Worm (Caenorhabditis elegans) whole organism, L4 larva: ENCODE data around the gene msp-36.

Source experiments
- F44E2.7 ChIP-seq: fragments of 200-800 bp; sonication (Bioruptor generic); IDR thresholded peaks from 2 replicates; pipeline ENCODE4 v2.1.2; 2022; ENCODE audit warnings: missing genetic modification characterization, missing compliant biosample characterization
- F49E8.2 ChIP-seq: sonication (generic microtip); optimal IDR thresholded peaks from 2 replicates; lab custom pipeline; 2016; ENCODE audit warnings: missing compliant biosample characterization, mild to moderate bottlenecking, missing genetic modification characterization, borderline replicate concordance
- Y5F2A.4 ChIP-seq: fragments of 200-800 bp; sonication (Bioruptor generic); optimal IDR thresholded peaks from 2 replicates; lab custom pipeline; 2018; ENCODE audit warnings: mild to moderate bottlenecking, missing genetic modification characterization, missing compliant biosample characterization
- ZK546.5 ChIP-seq, 2 experiments: sonication (generic microtip); optimal IDR thresholded peaks; 2 replicates each; lab custom pipeline; 2017; ENCODE audit warnings: missing biosample characterization in 2 of 2, missing genetic modification characterization in 2 of 2
- aha-1 ChIP-seq: fragments of 150-350 bp; peaks from one replicate; lab custom pipeline; 2014; ENCODE audit warnings: missing biosample characterization, missing genetic modification characterization
- arid-1 ChIP-seq: fragments of 200-800 bp; sonication (Bioruptor generic); conservative IDR thresholded peaks from 2 replicates; pipeline ENCODE4 v1.3.6; 2022; ENCODE audit warnings: missing genetic modification reagents, missing genetic modification characterization, missing compliant biosample characterization
- ceh-44 ChIP-seq: fragments of 200-800 bp; sonication (Bioruptor generic); IDR thresholded peaks from 2 replicates; pipeline ENCODE4 v1.3.6; 2022; ENCODE audit warnings: missing genetic modification reagents, missing genetic modification characterization, missing compliant biosample characterization
- ctbp-1 ChIP-seq: fragments of 200-800 bp; sonication (Bioruptor generic); IDR thresholded peaks from 2 replicates; pipeline ENCODE4 v1.3.6; 2022; ENCODE audit warnings: missing genetic modification reagents, missing genetic modification characterization, missing compliant biosample characterization
- daf-12 ChIP-seq: fragments of 150-350 bp; optimal IDR thresholded peaks from 2 replicates; lab custom pipeline; 2014; ENCODE audit warnings: missing biosample characterization, missing genetic modification reagents, missing genetic modification characterization
- daf-16 ChIP-seq, 3 experiments: sonication (generic microtip); optimal IDR thresholded peaks; 2 replicates each; lab custom pipeline; 2016 to 2017; ENCODE audit warnings: missing genetic modification characterization in 3 of 3, missing genetic modification reagents in 3 of 3, mild to moderate bottlenecking in 2 of 3, missing compliant biosample characterization in 2 of 3, missing biosample characterization in 1 of 3, moderate library complexity in 1 of 3
- daf-8 ChIP-seq: fragments of 200-800 bp; sonication (Bioruptor generic); IDR thresholded peaks from 2 replicates; pipeline ENCODE4 v1.3.6; 2022; ENCODE audit warnings: missing genetic modification characterization, missing compliant biosample characterization
- dmd-6 ChIP-seq: fragments of 200-800 bp; sonication (Bioruptor generic); IDR thresholded peaks from 2 replicates; pipeline ENCODE4 v1.3.6; 2022; ENCODE audit warnings: missing genetic modification reagents, missing genetic modification characterization, missing compliant biosample characterization
- duxl-1 ChIP-seq: sonication (generic microtip); optimal IDR thresholded peaks from 2 replicates; lab custom pipeline; 2016; ENCODE audit warnings: mild to moderate bottlenecking, missing genetic modification characterization, moderate library complexity, missing compliant biosample characterization; ENCODE audit not compliant: poor library complexity
- dve-1 ChIP-seq: sonication (generic microtip); optimal IDR thresholded peaks from 2 replicates; lab custom pipeline; 2017; ENCODE audit warnings: antibody characterized with exemption, mild to moderate bottlenecking, missing genetic modification characterization, missing compliant biosample characterization; ENCODE audit not compliant: insufficient read depth
- egl-27 ChIP-seq: sonication (generic microtip); optimal IDR thresholded peaks from 3 replicates; lab custom pipeline; 2017; ENCODE audit warnings: missing biosample characterization, missing genetic modification reagents, missing genetic modification characterization
- fkh-10 ChIP-seq: fragments of 150-350 bp; optimal IDR thresholded peaks from 2 replicates; lab custom pipeline; 2014; ENCODE audit warnings: missing biosample characterization, missing genetic modification reagents, missing genetic modification characterization
- hif-1 ChIP-seq, 2 experiments: sonication (generic microtip); optimal IDR thresholded peaks; 2 replicates each; lab custom pipeline; 2016 to 2017; ENCODE audit warnings: missing compliant biosample characterization in 2 of 2, missing genetic modification characterization in 2 of 2, missing genetic modification reagents in 2 of 2, missing genotype in 2 of 2, mild to moderate bottlenecking in 1 of 2
- hlh-11 ChIP-seq: fragments of 200-800 bp; sonication (Bioruptor generic); optimal IDR thresholded peaks from 2 replicates; lab custom pipeline; 2018; ENCODE audit warnings: mild to moderate bottlenecking, missing genetic modification characterization, missing compliant biosample characterization
- hlh-30 ChIP-seq: sonication (generic microtip); optimal IDR thresholded peaks from 2 replicates; lab custom pipeline; 2017; ENCODE audit warnings: antibody characterized with exemption, mild to moderate bottlenecking, missing genetic modification characterization, missing compliant biosample characterization; ENCODE audit not compliant: insufficient read depth
- hmg-1.1 ChIP-seq: fragments of 200-800 bp; sonication (Bioruptor generic); IDR thresholded peaks from 2 replicates; pipeline ENCODE4 v1.3.6; 2022; ENCODE audit warnings: missing genetic modification reagents, missing genetic modification characterization, missing compliant biosample characterization
- lsy-2 ChIP-seq, 2 experiments: fragments of 150-350 bp in 1 of 2; sonication (generic microtip) in 1 of 2; optimal IDR thresholded peaks; 2 replicates each; lab custom pipeline; 2014 to 2017; ENCODE audit warnings: missing biosample characterization in 2 of 2, missing genetic modification characterization in 2 of 2
- mdl-1 ChIP-seq, 2 experiments: fragments of 150-350 bp in 1 of 2; sonication (generic microtip) in 1 of 2; optimal IDR thresholded peaks; 2 replicates each; lab custom pipeline; 2014 to 2017; ENCODE audit warnings: missing biosample characterization in 2 of 2, missing genetic modification characterization in 2 of 2
- mep-1 ChIP-seq: fragments of 150-350 bp; sonication (generic microtip); optimal IDR thresholded peaks from 3 replicates; lab custom pipeline; 2014; ENCODE audit warnings: missing biosample characterization, missing genetic modification characterization
- nhr-48 ChIP-seq: sonication (generic microtip); optimal IDR thresholded peaks from 2 replicates; lab custom pipeline; 2016; ENCODE audit warnings: mild to moderate bottlenecking, missing genetic modification characterization, missing compliant biosample characterization
- nhr-6 ChIP-seq: fragments of 150-350 bp; optimal IDR thresholded peaks from 2 replicates; lab custom pipeline; 2014; ENCODE audit warnings: missing biosample characterization, missing genetic modification characterization
- nhr-76 ChIP-seq: fragments of 150-350 bp; optimal IDR thresholded peaks from 2 replicates; lab custom pipeline; 2014; ENCODE audit warnings: missing biosample characterization, missing genetic modification characterization
- pqm-1 ChIP-seq: sonication (generic microtip); optimal IDR thresholded peaks from 2 replicates; lab custom pipeline; 2017; ENCODE audit warnings: missing biosample characterization, missing genetic modification characterization
- rbr-2 ChIP-seq: sonication (generic microtip); optimal IDR thresholded peaks from 2 replicates; lab custom pipeline; 2016; ENCODE audit warnings: missing genotype, missing genetic modification characterization, missing compliant biosample characterization
- saeg-2 ChIP-seq: fragments of 200-800 bp; sonication (Bioruptor generic); IDR thresholded peaks from 2 replicates; pipeline ENCODE4 v1.3.6; 2022; ENCODE audit warnings: missing genetic modification reagents, missing genetic modification characterization, missing compliant biosample characterization
- skn-1 ChIP-seq: fragments of 150-350 bp; optimal IDR thresholded peaks from 2 replicates; lab custom pipeline; 2014; ENCODE audit warnings: missing biosample characterization, missing genetic modification characterization
- unc-39 ChIP-seq: sonication (generic microtip); optimal IDR thresholded peaks from 2 replicates; lab custom pipeline; 2017; ENCODE audit warnings: missing biosample characterization, missing genetic modification characterization
- unc-62 ChIP-seq, 3 experiments: fragments of 150-350 bp in 1 of 3; sonication (generic microtip); optimal IDR thresholded peaks in 2 of 3; peaks in 1 of 3; 1 replicate in 1 of 3; 2 replicates in 2 of 3; lab custom pipeline; 2014 to 2017; ENCODE audit warnings: missing biosample characterization in 3 of 3, missing genetic modification characterization in 3 of 3, missing genetic modification reagents in 3 of 3, missing genotype in 1 of 3
- zfp-2 ChIP-seq: sonication (generic microtip); optimal IDR thresholded peaks from 2 replicates; lab custom pipeline; 2016; ENCODE audit warnings: mild to moderate bottlenecking, missing genetic modification characterization, missing compliant biosample characterization
- zfp-3 ChIP-seq: fragments of 200-800 bp; sonication (Bioruptor generic); conservative IDR thresholded peaks from 2 replicates; pipeline ENCODE4 v1.3.6; 2022; ENCODE audit warnings: missing genetic modification reagents, missing genetic modification characterization, missing compliant biosample characterization
- ztf-7 ChIP-seq: fragments of 150-350 bp; optimal IDR thresholded peaks from 2 replicates; lab custom pipeline; 2014; ENCODE audit warnings: missing biosample characterization, missing genetic modification characterization

Gene msp-36

DNA sequence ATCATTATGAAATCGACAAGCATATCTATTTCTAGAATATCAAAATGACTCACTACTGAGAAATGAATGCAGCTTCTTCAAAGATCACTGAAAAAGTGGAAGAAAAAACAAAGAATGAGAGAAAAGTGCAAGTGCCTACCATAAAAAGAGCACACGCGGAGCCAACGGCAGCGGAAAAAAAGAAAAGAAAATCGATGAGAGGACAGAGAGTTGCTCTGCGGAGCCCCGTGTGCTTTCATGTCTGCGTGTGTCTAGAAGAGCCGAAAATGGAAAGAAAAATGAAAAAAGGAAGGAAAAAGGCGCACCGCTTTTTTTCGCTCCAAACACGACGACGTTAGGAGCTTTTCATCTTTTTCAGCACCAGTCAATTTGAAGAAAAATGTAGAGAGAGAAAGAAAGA, 32.5 kb upstream of the msp-36 start, which contains the start of gene ipla-7:
ipla-7 (minus strand) TSS at position 122 of the 400 bp plus-strand sequence.
- TF ChIP-seq hlh-11 (peak; percentile 16), fkh-10 (GFP tag; lab: Kevin White, UChicago) (peak; percentile 64), arid-1 (no peak), saeg-2 (GFP tag; lab: Robert Waterston, UW) (0 out of 2 replicates have a peak, but pooled peaks have one; percentile 32), pqm-1 (tag; lab: Kevin White, UChicago) (no peak), hmg-1.1 (GFP tag; lab: Robert Waterston, UW) (0 out of 2 replicates have a peak, but pooled peaks have one; percentile 43), mdl-1 (tag; optimal IDR thresholded peaks at IDR 0.05; lab: Kevin White, UChicago) (peak in 1 of 2 experiments; percentile 32), aha-1 (tag; lab: Kevin White, UChicago) (peak; percentile 34), unc-62 (GFP tag; optimal IDR thresholded peaks at IDR 0.05 in 1 of 2; lab: Kevin White, UChicago) (no peak), unc-62 (tag; optimal IDR thresholded peaks at IDR 0.05; lab: Kevin White, UChicago) (no peak), dmd-6 (GFP tag; lab: Robert Waterston, UW) (peak; percentile 25; the same call in 1 of the 2 replicates), lsy-2 (tag; optimal IDR thresholded peaks at IDR 0.05; lab: Kevin White, UChicago) (peak in 1 of 2 experiments; percentile 50), hlh-30 (tag; lab: Kevin White, UChicago) (peak; percentile 67), ceh-44 (GFP tag; lab: Robert Waterston, UW) (no peak), ztf-7 (tag; lab: Kevin White, UChicago) (no peak), zfp-2 (tag; lab: Kevin White, UChicago) (no peak), ctbp-1 (GFP tag; lab: Robert Waterston, UW) (0 out of 2 replicates have a peak, but pooled peaks have one; percentile 31), rbr-2 (tag; lab: Kevin White, UChicago) (peak; percentile 38), daf-16 (GFP tag; optimal IDR thresholded peaks at IDR 0.05; lab: Kevin White, UChicago) (no peak), daf-16 (tag; optimal IDR thresholded peaks at IDR 0.05; lab: Kevin White, UChicago) (peak; percentile 22), mep-1 (peak; percentile 24), F44E2.7 (GFP tag; lab: Robert Waterston, UW) (no peak)

DNA sequence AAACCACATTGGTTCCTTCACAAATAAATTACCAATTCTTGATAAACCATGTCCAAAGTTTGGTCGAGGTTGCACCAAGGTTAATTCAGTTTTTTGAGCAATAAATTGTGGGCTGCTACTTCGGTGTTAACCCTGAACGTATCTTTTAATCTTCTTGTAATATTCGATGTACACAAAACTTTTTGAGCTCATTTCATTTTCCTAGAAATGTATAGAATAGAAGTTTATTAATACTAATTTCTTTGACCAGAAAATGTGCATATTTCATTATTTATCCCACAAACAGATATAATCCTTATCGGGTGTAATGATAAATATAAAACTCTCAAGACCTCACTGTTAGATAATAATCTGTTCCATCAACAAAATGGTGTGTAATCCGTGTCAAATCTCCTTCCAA, 31.3 kb upstream of the msp-36 start:
- no peak for TF ChIP-seq skn-1 (tag; lab: Kevin White, UChicago)
- TF ChIP-seq unc-62 (GFP tag; optimal IDR thresholded peaks at IDR 0.05 in 1 of 2; lab: Kevin White, UChicago): peak in 1 of 2 experiments; percentile 89
- TF ChIP-seq unc-62 (tag; optimal IDR thresholded peaks at IDR 0.05; lab: Kevin White, UChicago): no peak
- no peak for TF ChIP-seq dve-1 (tag; lab: Kevin White, UChicago)
- TF ChIP-seq Y5F2A.4 (GFP tag; lab: Kevin White, UChicago): no peak
- TF ChIP-seq ztf-7 (tag; lab: Kevin White, UChicago): no peak
- no peak for TF ChIP-seq F49E8.2

- TF ChIP-seq nhr-76 (tag; lab: Kevin White, UChicago) (no peak), hif-1 (tag; optimal IDR thresholded peaks at IDR 0.05; lab: Kevin White, UChicago) (no peak), unc-62 (GFP tag; optimal IDR thresholded peaks at IDR 0.05 in 1 of 2; lab: Kevin White, UChicago) (peak in 1 of 2 experiments; percentile 80), unc-62 (tag; optimal IDR thresholded peaks at IDR 0.05; lab: Kevin White, UChicago) (no peak), daf-8 (GFP tag; lab: Robert Waterston, UW) (no peak), nhr-48 (tag; lab: Kevin White, UChicago) (no peak), hlh-11 (no peak)
Observed at ce11 chrIV:10065159-10065558, 30.1 kb upstream of the msp-36 start.

DNA sequence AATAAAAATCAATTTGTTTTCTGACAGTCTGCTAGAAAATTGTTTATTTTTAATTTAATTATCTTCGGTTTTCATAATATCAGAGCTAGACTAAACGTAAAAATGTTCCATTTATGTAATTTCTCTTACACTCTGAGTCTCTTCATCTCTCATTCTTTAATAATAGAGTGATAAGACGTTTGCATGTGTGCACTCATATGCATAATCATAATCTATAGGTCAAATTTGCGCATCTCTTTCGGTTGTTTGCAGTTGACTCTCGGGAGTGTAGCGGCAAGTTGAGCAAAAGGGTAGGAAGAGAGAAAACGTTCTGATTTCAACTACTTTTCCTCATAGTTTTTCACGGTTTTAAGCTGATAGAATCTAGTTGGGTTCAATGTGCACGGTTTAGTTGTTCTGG, 28.8 kb upstream of the msp-36 start:
- TF ChIP-seq zfp-3 (GFP tag; lab: Robert Waterston, UW) (no peak), duxl-1 (tag; lab: Kevin White, UChicago) (no peak), nhr-6 (tag; lab: Kevin White, UChicago) (peak; percentile 59), daf-12 (tag; lab: Kevin White, UChicago) (no peak), unc-39 (tag; lab: Kevin White, UChicago) (no peak), Y5F2A.4 (GFP tag; lab: Kevin White, UChicago) (no peak), ZK546.5 (tag; optimal IDR thresholded peaks at IDR 0.05; lab: Kevin White, UChicago) (no peak), pqm-1 (tag; lab: Kevin White, UChicago) (peak; percentile 1), egl-27 (tag; lab: Kevin White, UChicago) (no peak)
